Fruit fly (Drosophila melanogaster) whole organism, embryonic: ENCODE measurements around the gene CG6607.
A peak's percentile ranks its signal among the peaks of the same experiment; 100 is the strongest.

Experiments
- CG10321 ChIP-seq: fragments of 200-800 bp; sonication (Bioruptor generic); IDR thresholded peaks from 2 replicates; pipeline ENCODE4 v1.3.6; 2022; ENCODE audit warnings: missing biosample characterization, missing genetic modification characterization
- CG10979 ChIP-seq: fragments of 200-800 bp; sonication (Bioruptor generic); optimal IDR thresholded peaks from 2 replicates; lab custom pipeline; 2018; ENCODE audit warnings: missing biosample characterization, mild to moderate bottlenecking, missing genetic modification characterization, moderate library complexity
- CG13624 ChIP-seq: fragments of 200-800 bp; sonication (Bioruptor generic); optimal IDR thresholded peaks from 2 replicates; lab custom pipeline; 2016; ENCODE audit warnings: missing biosample characterization, missing genetic modification characterization
- CG14441 ChIP-seq: fragments of 200-800 bp; sonication (Bioruptor generic); IDR thresholded peaks from 2 replicates; pipeline ENCODE4 v1.3.6; 2022; ENCODE audit warnings: missing biosample characterization, missing genetic modification characterization
- CG14710 ChIP-seq: fragments of 200-800 bp; sonication (Bioruptor generic); optimal IDR thresholded peaks from 3 replicates; lab custom pipeline; 2019; ENCODE audit warnings: missing biosample characterization, mild to moderate bottlenecking, missing genetic modification characterization, moderate library complexity
- CG15073 ChIP-seq: fragments of 200-800 bp; sonication (Bioruptor generic); optimal IDR thresholded peaks from 2 replicates; lab custom pipeline; 2016; ENCODE audit warnings: missing biosample characterization, missing genetic modification characterization
- CG1602 ChIP-seq: fragments of 200-800 bp; sonication (Bioruptor generic); optimal IDR thresholded peaks from 3 replicates; lab custom pipeline; 2016; ENCODE audit warnings: missing biosample characterization, missing genetic modification characterization
- CG18011 ChIP-seq: fragments of 200-800 bp; sonication (Bioruptor generic); optimal IDR thresholded peaks from 2 replicates; lab custom pipeline; 2017; ENCODE audit warnings: missing biosample characterization, missing genetic modification characterization, mild to moderate bottlenecking, moderate library complexity, missing genotype
- CG30431 ChIP-seq: fragments of 200-800 bp; sonication (Bioruptor generic); optimal IDR thresholded peaks from 2 replicates; lab custom pipeline; 2017; ENCODE audit warnings: missing biosample characterization, missing genetic modification characterization
- CG3163 ChIP-seq: fragments of 200-800 bp; sonication (Bioruptor generic); optimal IDR thresholded peaks from 3 replicates; lab custom pipeline; 2016; ENCODE audit warnings: missing biosample characterization, missing genetic modification characterization
- CG32767 ChIP-seq: fragments of 200-800 bp; sonication (Bioruptor generic); IDR thresholded peaks from 2 replicates; pipeline ENCODE4 v1.3.6; 2022; ENCODE audit warnings: missing biosample characterization, missing genetic modification characterization
- CG32772 ChIP-seq: fragments of 200-800 bp; sonication (Bioruptor generic); IDR thresholded peaks from 2 replicates; pipeline ENCODE4 v1.3.6; 2022; ENCODE audit warnings: missing biosample characterization, missing genetic modification characterization
- CG34224 ChIP-seq: fragments of 200-800 bp; sonication (Bioruptor generic); IDR thresholded peaks from 3 replicates; pipeline ENCODE4 v1.3.6; 2022; ENCODE audit warnings: missing biosample characterization, missing genetic modification characterization; ENCODE audit not compliant: partially characterized antibody
- CG3995 ChIP-seq: fragments of 200-800 bp; sonication (Bioruptor generic); optimal IDR thresholded peaks from 3 replicates; lab custom pipeline; 2016; ENCODE audit warnings: missing biosample characterization, missing genetic modification characterization
- CG4617 ChIP-seq: fragments of 200-800 bp; sonication (Bioruptor generic); optimal IDR thresholded peaks from 3 replicates; lab custom pipeline; 2016; ENCODE audit warnings: missing biosample characterization, missing genetic modification characterization, borderline replicate concordance
- CG4820 ChIP-seq: fragments of 200-800 bp; sonication (Bioruptor generic); optimal IDR thresholded peaks from 3 replicates; lab custom pipeline; 2016; ENCODE audit warnings: missing biosample characterization, missing genetic modification characterization
- CG4854 ChIP-seq: fragments of 200-800 bp; sonication (Bioruptor generic); optimal IDR thresholded peaks from 2 replicates; lab custom pipeline; 2016; ENCODE audit warnings: missing biosample characterization, missing genetic modification characterization, inconsistent platforms
- CG6272 ChIP-seq: fragments of 200-800 bp; sonication (Bioruptor generic); IDR thresholded peaks from 2 replicates; pipeline ENCODE4 v1.3.6; 2022; ENCODE audit warnings: missing biosample characterization, missing genetic modification characterization
- CG6654 ChIP-seq: fragments of 200-800 bp; sonication (Bioruptor generic); optimal IDR thresholded peaks from 2 replicates; lab custom pipeline; 2017; ENCODE audit warnings: missing biosample characterization, mild to moderate bottlenecking, missing genetic modification characterization
- CG6683 ChIP-seq: fragments of 200-800 bp; sonication (Bioruptor generic); optimal IDR thresholded peaks from 2 replicates; lab custom pipeline; 2017; ENCODE audit warnings: missing biosample characterization, mild to moderate bottlenecking, missing genetic modification characterization, missing genetic modification reagents
- CG7556 ChIP-seq: fragments of 200-800 bp; sonication (Bioruptor generic); optimal IDR thresholded peaks from 2 replicates; lab custom pipeline; 2017; ENCODE audit warnings: missing biosample characterization, mild to moderate bottlenecking, missing genetic modification characterization
- CG8290 ChIP-seq, 3 experiments: fragments of 200-800 bp; sonication (Bioruptor generic); optimal IDR thresholded peaks; 2 replicates each; lab custom pipeline; 2016 to 2019; ENCODE audit warnings: missing biosample characterization in 3 of 3, missing genetic modification characterization in 3 of 3, mild to moderate bottlenecking in 2 of 3, moderate library complexity in 1 of 3
- Dfd ChIP-seq, 2 experiments: fragments of >200 bp; optimal IDR thresholded peaks; 2 replicates each; lab custom pipeline; 2017; ENCODE audit warnings: missing biosample characterization in 2 of 2, missing genetic modification characterization in 2 of 2
- Dip2 ChIP-seq: fragments of 200-800 bp; sonication (Bioruptor generic); IDR thresholded peaks from 2 replicates; pipeline ENCODE4 v1.3.6; 2022; ENCODE audit warnings: missing biosample characterization, missing genetic modification characterization
- Doc3 ChIP-seq: fragments of 200-800 bp; sonication (Bioruptor generic); IDR thresholded peaks from 3 replicates; pipeline ENCODE4 v1.3.6; 2022; ENCODE audit warnings: missing biosample characterization, missing genetic modification characterization; ENCODE audit not compliant: partially characterized antibody
- HmgD ChIP-seq: fragments of 200-800 bp; sonication (Bioruptor generic); optimal IDR thresholded peaks from 3 replicates; lab custom pipeline; 2016; ENCODE audit warnings: missing biosample characterization, missing genetic modification characterization
- Hmr ChIP-seq: fragments of 200-800 bp; sonication (Bioruptor generic); optimal IDR thresholded peaks from 3 replicates; lab custom pipeline; 2017; ENCODE audit warnings: mild to moderate bottlenecking, missing biosample characterization, missing genetic modification reagents, missing genetic modification characterization
- Nf-YB ChIP-seq: fragments of 200-800 bp; sonication (Bioruptor generic); optimal IDR thresholded peaks from 3 replicates; lab custom pipeline; 2019; ENCODE audit warnings: missing biosample characterization, mild to moderate bottlenecking, missing genetic modification characterization, moderate library complexity
- NfI ChIP-seq: fragments of 200-800 bp; sonication (Bioruptor generic); optimal IDR thresholded peaks from 3 replicates; lab custom pipeline; 2018; ENCODE audit warnings: missing biosample characterization, mild to moderate bottlenecking, missing genetic modification characterization, moderate library complexity
- Opbp ChIP-seq: fragments of 200-800 bp; sonication (Bioruptor generic); IDR thresholded peaks from 3 replicates; pipeline ENCODE4 v1.3.6; 2022; ENCODE audit warnings: missing biosample characterization, missing genetic modification characterization; ENCODE audit not compliant: partially characterized antibody
- Rx ChIP-seq: fragments of 200-800 bp; sonication (Bioruptor generic); IDR thresholded peaks from 2 replicates; pipeline ENCODE4 v1.3.6; 2022; ENCODE audit warnings: missing biosample characterization, missing genetic modification characterization
- Tbp ChIP-seq: fragments of >200 bp; optimal IDR thresholded peaks from 2 replicates; lab custom pipeline; 2018; ENCODE audit warnings: missing biosample characterization, missing genetic modification characterization
- Trl ChIP-seq, 3 experiments: fragments of >200 bp in 2 of 3; fragments of 200-800 bp in 1 of 3; sonication (Bioruptor generic) in 1 of 3; optimal IDR thresholded peaks; 2 replicates in 1 of 3; 3 replicates in 2 of 3; lab custom pipeline; 2016 to 2017; ENCODE audit warnings: missing biosample characterization in 1 of 3, missing genetic modification characterization in 1 of 3
- btn ChIP-seq: fragments of 200-800 bp; sonication (Bioruptor generic); optimal IDR thresholded peaks from 2 replicates; lab custom pipeline; 2016; ENCODE audit warnings: missing biosample characterization, missing genetic modification characterization
- dmrt99B ChIP-seq: fragments of 200-800 bp; sonication (Bioruptor generic); optimal IDR thresholded peaks from 2 replicates; lab custom pipeline; 2018; ENCODE audit warnings: missing biosample characterization, mild to moderate bottlenecking, missing genetic modification characterization, moderate library complexity
- emc ChIP-seq: fragments of 200-800 bp; sonication (Bioruptor generic); optimal IDR thresholded peaks from 2 replicates; lab custom pipeline; 2016; ENCODE audit warnings: missing biosample characterization, missing genetic modification characterization
- gsb-n ChIP-seq: fragments of 200-800 bp; sonication (Bioruptor generic); optimal IDR thresholded peaks from 3 replicates; lab custom pipeline; 2018; ENCODE audit warnings: missing biosample characterization, mild to moderate bottlenecking, missing genetic modification characterization
- ind ChIP-seq: fragments of 200-800 bp; sonication (Bioruptor generic); optimal IDR thresholded peaks from 3 replicates; lab custom pipeline; 2016; ENCODE audit warnings: missing biosample characterization, missing genetic modification characterization
- jigr1 ChIP-seq: fragments of 200-800 bp; sonication (Bioruptor generic); IDR thresholded peaks from 3 replicates; pipeline ENCODE4 v1.3.6; 2022; ENCODE audit warnings: missing biosample characterization, missing genetic modification characterization
- kah ChIP-seq: fragments of 200-800 bp; sonication (Bioruptor generic); optimal IDR thresholded peaks from 2 replicates; lab custom pipeline; 2018; ENCODE audit warnings: missing biosample characterization, mild to moderate bottlenecking, missing genetic modification characterization
- nau ChIP-seq: fragments of 200-800 bp; sonication (Bioruptor generic); optimal IDR thresholded peaks from 3 replicates; lab custom pipeline; 2017; ENCODE audit warnings: missing biosample characterization, mild to moderate bottlenecking, missing genetic modification characterization, missing genetic modification reagents
- ranshi ChIP-seq: fragments of 200-800 bp; sonication (Bioruptor generic); IDR thresholded peaks from 2 replicates; pipeline ENCODE4 v1.3.6; 2022; ENCODE audit warnings: missing biosample characterization, missing genetic modification characterization
- run ChIP-seq: fragments of 200-800 bp; sonication (Bioruptor generic); optimal IDR thresholded peaks from 3 replicates; lab custom pipeline; 2018; ENCODE audit warnings: missing biosample characterization, mild to moderate bottlenecking, missing genetic modification characterization
- sens ChIP-seq: fragments of 200-800 bp; sonication (Bioruptor generic); peaks from one replicate; lab custom pipeline; 2016; ENCODE audit warnings: missing biosample characterization, missing genetic modification characterization
- sima ChIP-seq: fragments of 200-800 bp; sonication (Bioruptor generic); optimal IDR thresholded peaks from 2 replicates; lab custom pipeline; 2016; ENCODE audit warnings: missing biosample characterization, missing genetic modification characterization
- slbo ChIP-seq: fragments of 200-800 bp; sonication (Bioruptor generic); IDR thresholded peaks from 2 replicates; pipeline ENCODE4 v1.3.6; 2022; ENCODE audit warnings: missing biosample characterization, missing genetic modification characterization
- sug ChIP-seq: fragments of 200-800 bp; optimal IDR thresholded peaks from 2 replicates; lab custom pipeline; 2019; ENCODE audit warnings: missing biosample characterization, mild to moderate bottlenecking, missing genetic modification characterization, moderate library complexity
- vnd ChIP-seq: fragments of 200-800 bp; sonication (Bioruptor generic); IDR thresholded peaks from 3 replicates; pipeline ENCODE4 v1.3.6; 2022; ENCODE audit warnings: missing biosample characterization, missing genetic modification characterization; ENCODE audit not compliant: partially characterized antibody
- yki ChIP-seq: fragments of >200 bp; optimal IDR thresholded peaks from 3 replicates; lab custom pipeline; 2018
- zen2 ChIP-seq: fragments of 200-800 bp; sonication (Bioruptor generic); IDR thresholded peaks from 3 replicates; pipeline ENCODE4 v1.3.6; 2022; ENCODE audit warnings: missing biosample characterization, missing genetic modification characterization; ENCODE audit not compliant: partially characterized antibody

Gene CG6607

DNA sequence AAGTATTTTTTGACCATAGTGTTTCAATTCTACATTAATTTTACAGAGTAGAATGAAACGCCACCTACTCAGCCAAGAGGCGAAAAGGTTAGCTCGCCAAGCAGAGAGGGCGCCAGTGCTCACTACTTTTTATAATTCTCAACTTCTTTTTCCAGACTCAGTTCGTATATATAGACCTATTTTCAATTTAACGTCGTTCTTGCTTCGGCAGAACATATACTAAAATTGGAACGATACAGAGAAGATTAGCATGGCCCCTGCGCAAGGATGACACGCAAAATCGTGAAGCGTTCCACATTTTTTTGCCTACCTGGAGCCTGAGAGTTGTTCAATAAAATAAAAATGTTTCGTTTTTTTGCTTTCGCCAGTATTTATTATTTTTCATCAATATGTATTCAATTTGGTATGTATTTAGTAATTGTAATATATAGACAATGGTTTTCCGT lies 29.2 kb downstream of the CG6607 start (continued):
- TF ChIP-seq CG3995 (GFP tag; lab: Kevin White, UChicago) (no peak), Rx (no peak), emc (GFP tag; lab: Kevin White, UChicago) (no peak), sug (tag; lab: Kevin White, UChicago) (peak; percentile 77), gsb-n (peak; percentile 18), Nf-YB (GFP tag; lab: Kevin White, UChicago) (peak; percentile 7), kah (GFP tag; lab: Kevin White, UChicago) (no peak), Hmr (GFP tag; lab: Kevin White, UChicago) (no peak), CG32767 (no peak), CG4820 (GFP tag; lab: Kevin White, UChicago) (peak; percentile 38), Opbp (GFP tag; lab: Robert Waterston, UW) (peak; percentile 92; the same call in 2 of the 3 replicates), ind (GFP tag; lab: Kevin White, UChicago) (peak; percentile 46), CG15073 (no peak), CG34224 (GFP tag; lab: Robert Waterston, UW) (peak; percentile 40; the same call in 1 of the 3 replicates), CG6654 (no peak), CG1602 (GFP tag; lab: Kevin White, UChicago) (peak; percentile 61), CG10979 (tag; lab: Kevin White, UChicago) (peak; percentile 38), CG4617 (peak; percentile 50), Dfd (GFP tag; optimal IDR thresholded peaks at IDR 0.05; lab: Kevin White, UChicago) (no peak), zen2 (no peak; the same call in 2 of the 3 replicates), CG6683 (no peak), CG14710 (peak; percentile 5), sima (GFP tag; lab: Kevin White, UChicago) (no peak), btn (GFP tag; lab: Kevin White, UChicago) (peak; percentile 7), CG32772 (GFP tag; lab: Robert Waterston, UW) (no peak; the same call in 1 of the 2 replicates), CG4854 (peak; percentile 62), slbo (GFP tag; lab: Robert Waterston, UW) (peak; percentile 88), sens (GFP tag; lab: Kevin White, UChicago) (peak; percentile 91), Dip2 (GFP tag; lab: Robert Waterston, UW) (peak; percentile 97), Tbp (GFP tag; lab: Kevin White, UChicago) (no peak), Trl (optimal IDR thresholded peaks at IDR 0.05; lab: Kevin White, UChicago) (no peak), Trl (GFP tag; optimal IDR thresholded peaks at IDR 0.05; lab: Kevin White, UChicago) (peak; percentile 41), HmgD (peak; percentile 26), CG18011 (GFP tag; lab: Kevin White, UChicago) (no peak), CG7556 (no peak), yki (lab: Kevin White, UChicago) (no peak), CG8290 (GFP tag; optimal IDR thresholded peaks at IDR 0.05; lab: Kevin White, UChicago) (peak; percentile 66), CG8290 (tag; optimal IDR thresholded peaks at IDR 0.05; lab: Kevin White, UChicago) (peak in 1 of 2 experiments; percentile 83), nau (GFP tag; lab: Kevin White, UChicago) (peak; percentile 22), CG30431 (GFP tag; lab: Kevin White, UChicago) (no peak), jigr1 (GFP tag; lab: Robert Waterston, UW) (no peak), CG10321 (GFP tag; lab: Robert Waterston, UW) (no peak), Doc3 (GFP tag; lab: Robert Waterston, UW) (no peak), CG3163 (GFP tag; lab: Kevin White, UChicago) (peak; percentile 65), CG13624 (peak; percentile 95), dmrt99B (tag; lab: Kevin White, UChicago) (no peak), CG14441 (GFP tag; lab: Robert Waterston, UW) (peak; percentile 63), NfI (GFP tag; lab: Kevin White, UChicago) (peak; percentile 74), ranshi (GFP tag; lab: Robert Waterston, UW) (peak; percentile 59; the same call in 1 of the 2 replicates), CG6272 (GFP tag; lab: Robert Waterston, UW) (no peak; the same call in 1 of the 2 replicates), vnd (GFP tag; lab: Robert Waterston, UW) (peak; percentile 64), run (tag; lab: Kevin White, UChicago) (no peak)
